Fruit fly (Drosophila melanogaster): ENCODE measurements around the gene ovo.
A peak's percentile ranks its signal among the peaks of the same experiment; 100 is the strongest.

DNA sequence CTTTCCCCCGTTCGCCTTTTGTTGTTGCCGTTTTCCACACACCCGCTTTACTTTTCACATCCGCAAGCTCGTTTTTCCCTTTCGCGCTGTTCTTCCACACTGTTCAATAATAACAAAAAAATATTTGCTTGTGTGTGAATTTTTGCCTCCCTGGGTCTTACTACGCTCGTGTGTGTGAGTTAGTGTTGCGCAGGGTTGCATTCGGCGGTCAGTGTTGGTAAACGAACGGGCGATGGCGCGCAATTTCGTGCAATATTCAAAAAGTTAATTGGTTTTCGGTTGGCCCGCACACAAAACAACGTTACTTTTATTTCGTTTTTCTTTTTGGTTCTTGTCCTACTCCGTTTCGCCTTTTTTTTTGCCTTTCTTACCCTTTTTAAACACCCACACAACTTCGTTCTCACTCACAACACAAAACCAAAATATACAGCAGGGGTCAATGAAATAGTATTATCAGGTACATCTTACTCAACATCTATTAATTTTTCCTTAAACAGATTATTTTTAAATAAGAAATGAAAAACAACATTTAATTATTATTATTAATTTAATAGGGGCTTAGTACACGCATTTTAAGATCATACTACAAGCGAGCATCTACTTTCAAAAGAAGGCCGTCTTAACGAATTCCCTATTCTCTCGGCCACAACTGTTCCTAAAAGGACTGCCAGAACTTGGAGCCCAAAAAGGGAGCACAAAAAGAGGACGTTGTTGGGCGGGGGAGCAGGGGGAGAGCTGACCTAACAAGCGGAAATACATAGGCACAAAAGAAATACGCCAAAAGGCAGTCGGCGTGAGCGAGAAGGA is 35.0 kb downstream of the ovo start:
- TF ChIP-seq tna (GFP tag; IDR thresholded peaks at IDR 0.05; ENCODE audit: partially characterized antibody) (no peak), CG3838 (GFP tag; optimal IDR thresholded peaks at IDR 0.05) (no peak), Antp (GFP tag; optimal IDR thresholded peaks at IDR 0.05) (peak; percentile 32), bigmax (GFP tag; optimal IDR thresholded peaks at IDR 0.05) (no peak), CG6654 (GFP tag; optimal IDR thresholded peaks at IDR 0.05) (no peak), Dll (GFP tag; IDR thresholded peaks at IDR 0.05; ENCODE audit: partially characterized antibody) (peak; percentile 25; the same call in 2 of the 4 replicates), danr (GFP tag; IDR thresholded peaks at IDR 0.05) (no peak), fu2 (GFP tag; optimal IDR thresholded peaks at IDR 0.05) (no peak), Mad (GFP tag; optimal IDR thresholded peaks at IDR 0.05) (peak; percentile 28), ham (GFP tag; IDR thresholded peaks at IDR 0.05) (no peak), Blimp-1 (GFP tag; optimal IDR thresholded peaks at IDR 0.05) (no peak), ap (GFP tag; IDR thresholded peaks at IDR 0.05) (no peak)

All from whole organism, embryonic.